Fruit fly (Drosophila melanogaster) whole organism, embryonic: ENCODE results near the gene CG11905.
A peak's percentile ranks its signal among the peaks of the same experiment; 100 is the strongest.

Experiments used
- Ada2b ChIP-seq: fragments of 200-800 bp; sonication (Bioruptor generic); IDR thresholded peaks from 2 replicates; pipeline ENCODE4 v1.3.6; 2022; ENCODE audit warnings: missing biosample characterization, missing genetic modification characterization
- Blimp-1 ChIP-seq: fragments of 200-800 bp; sonication (Bioruptor generic); optimal IDR thresholded peaks from 3 replicates; lab custom pipeline; 2018; ENCODE audit warnings: missing biosample characterization, missing genetic modification characterization, mild to moderate bottlenecking, moderate library complexity, missing genetic modification reagents
- CG1024 ChIP-seq: fragments of 200-800 bp; sonication (Bioruptor generic); IDR thresholded peaks from 2 replicates; pipeline ENCODE4 v1.3.6; 2022; ENCODE audit warnings: missing biosample characterization, missing genetic modification characterization
- CG10462 ChIP-seq: fragments of 200-800 bp; sonication (Bioruptor generic); optimal IDR thresholded peaks from 2 replicates; lab custom pipeline; 2016; ENCODE audit warnings: missing biosample characterization, missing genetic modification characterization
- CG11085 ChIP-seq: fragments of 200-800 bp; sonication (Bioruptor generic); IDR thresholded peaks from 2 replicates; pipeline ENCODE4 v1.3.6; 2022; ENCODE audit warnings: missing biosample characterization, missing genetic modification characterization
- CG11504 ChIP-seq: fragments of 200-800 bp; sonication (Bioruptor generic); optimal IDR thresholded peaks from 3 replicates; lab custom pipeline; 2019; ENCODE audit warnings: missing biosample characterization, mild to moderate bottlenecking, missing genetic modification characterization, moderate library complexity
- CG11560 ChIP-seq: fragments of 200-800 bp; sonication (Bioruptor generic); IDR thresholded peaks from 3 replicates; pipeline ENCODE4 v1.3.6; 2022; ENCODE audit warnings: missing biosample characterization, missing genetic modification characterization
- CG1233 ChIP-seq: fragments of 200-800 bp; sonication (Bioruptor generic); optimal IDR thresholded peaks from 4 replicates; lab custom pipeline; 2018; ENCODE audit warnings: missing biosample characterization, mild to moderate bottlenecking, missing genetic modification characterization
- CG16863 ChIP-seq: fragments of 200-800 bp; sonication (Bioruptor generic); optimal IDR thresholded peaks from 3 replicates; lab custom pipeline; 2016; ENCODE audit warnings: missing biosample characterization, missing genetic modification characterization
- CG17359 ChIP-seq: fragments of 200-800 bp; sonication (Bioruptor generic); optimal IDR thresholded peaks from 3 replicates; lab custom pipeline; 2018; ENCODE audit warnings: missing biosample characterization, mild to moderate bottlenecking, missing genetic modification characterization, moderate library complexity
- CG17361 ChIP-seq: fragments of 200-800 bp; sonication (Bioruptor generic); IDR thresholded peaks from 3 replicates; pipeline ENCODE4 v1.3.6; 2022; ENCODE audit warnings: missing biosample characterization, missing genetic modification characterization
- CG17829 ChIP-seq: fragments of 200-800 bp; optimal IDR thresholded peaks from 2 replicates; lab custom pipeline; 2019; ENCODE audit warnings: missing biosample characterization, mild to moderate bottlenecking, missing genetic modification characterization, moderate library complexity
- CG18262 ChIP-seq: fragments of 200-800 bp; optimal IDR thresholded peaks from 3 replicates; lab custom pipeline; 2019; ENCODE audit warnings: missing biosample characterization, mild to moderate bottlenecking, missing genetic modification characterization, moderate library complexity
- CG2116 ChIP-seq: fragments of 200-800 bp; sonication (Bioruptor generic); optimal IDR thresholded peaks from 3 replicates; lab custom pipeline; 2018; ENCODE audit warnings: missing biosample characterization, mild to moderate bottlenecking, missing genetic modification characterization
- CG30431 ChIP-seq: fragments of 200-800 bp; sonication (Bioruptor generic); optimal IDR thresholded peaks from 2 replicates; lab custom pipeline; 2017; ENCODE audit warnings: missing biosample characterization, missing genetic modification characterization
- CG31388 ChIP-seq: fragments of 200-800 bp; sonication (Bioruptor generic); optimal IDR thresholded peaks from 2 replicates; lab custom pipeline; 2016; ENCODE audit warnings: missing biosample characterization, missing genetic modification characterization
- CG32767 ChIP-seq: fragments of 200-800 bp; sonication (Bioruptor generic); IDR thresholded peaks from 2 replicates; pipeline ENCODE4 v1.3.6; 2022; ENCODE audit warnings: missing biosample characterization, missing genetic modification characterization
- CG7839 ChIP-seq: fragments of 200-800 bp; sonication (Bioruptor generic); optimal IDR thresholded peaks from 3 replicates; lab custom pipeline; 2018; ENCODE audit warnings: missing biosample characterization, mild to moderate bottlenecking, missing genetic modification characterization, moderate library complexity
- CG9215 ChIP-seq: fragments of 200-800 bp; sonication (Bioruptor generic); IDR thresholded peaks from 2 replicates; pipeline ENCODE4 v1.3.6; 2022; ENCODE audit warnings: missing biosample characterization, missing genetic modification characterization
- Chrac-16 ChIP-seq: fragments of 200-800 bp; sonication (Bioruptor generic); optimal IDR thresholded peaks from 3 replicates; lab custom pipeline; 2016; ENCODE audit warnings: missing biosample characterization, missing genetic modification characterization
- Dad ChIP-seq: fragments of 200-800 bp; sonication (Bioruptor generic); optimal IDR thresholded peaks from 3 replicates; lab custom pipeline; 2016; ENCODE audit warnings: missing biosample characterization, missing genetic modification characterization
- E2f1 ChIP-seq: fragments of 200-800 bp; sonication (Bioruptor generic); IDR thresholded peaks from 2 replicates; pipeline ENCODE4 v1.3.6; 2022; ENCODE audit warnings: missing biosample characterization, missing genetic modification characterization
- HHEX ChIP-seq: fragments of 200-800 bp; sonication (Bioruptor generic); optimal IDR thresholded peaks from 3 replicates; lab custom pipeline; 2017; ENCODE audit warnings: missing biosample characterization, mild to moderate bottlenecking, missing genetic modification characterization, missing genetic modification reagents
- Med ChIP-seq: fragments of 200-800 bp; sonication (Bioruptor generic); peaks from one replicate; lab custom pipeline; 2016; ENCODE audit warnings: missing biosample characterization, missing genetic modification characterization, mild to moderate bottlenecking, inconsistent platforms, moderate library complexity
- Mes4 ChIP-seq: fragments of 200-800 bp; sonication (Bioruptor generic); optimal IDR thresholded peaks from 2 replicates; lab custom pipeline; 2016; ENCODE audit warnings: missing biosample characterization, missing genetic modification characterization
- Myb ChIP-seq: fragments of 200-800 bp; sonication (Bioruptor generic); optimal IDR thresholded peaks from 2 replicates; lab custom pipeline; 2016; ENCODE audit warnings: missing biosample characterization, missing genetic modification characterization
- Trl ChIP-seq, 3 experiments: fragments of >200 bp in 2 of 3; fragments of 200-800 bp in 1 of 3; sonication (Bioruptor generic) in 1 of 3; optimal IDR thresholded peaks; 2 replicates in 1 of 3; 3 replicates in 2 of 3; lab custom pipeline; 2016 to 2017; ENCODE audit warnings: missing biosample characterization in 1 of 3, missing genetic modification characterization in 1 of 3
- bigmax ChIP-seq: fragments of 200-800 bp; sonication (Bioruptor generic); optimal IDR thresholded peaks from 2 replicates; lab custom pipeline; 2018; ENCODE audit warnings: missing biosample characterization, mild to moderate bottlenecking, missing genetic modification characterization
- ci ChIP-seq: fragments of 200-800 bp; sonication (Bioruptor generic); IDR thresholded peaks from 3 replicates; pipeline ENCODE4 v1.3.6; 2022; ENCODE audit warnings: missing biosample characterization, missing genetic modification characterization
- dmrt99B ChIP-seq: fragments of 200-800 bp; sonication (Bioruptor generic); optimal IDR thresholded peaks from 2 replicates; lab custom pipeline; 2018; ENCODE audit warnings: missing biosample characterization, mild to moderate bottlenecking, missing genetic modification characterization, moderate library complexity
- dysf ChIP-seq: fragments of 200-800 bp; sonication (Bioruptor generic); IDR thresholded peaks from 3 replicates; pipeline ENCODE4 v1.3.6; 2022; ENCODE audit warnings: missing biosample characterization, missing genetic modification characterization
- gem ChIP-seq: fragments of 200-800 bp; sonication (Bioruptor generic); optimal IDR thresholded peaks from 2 replicates; lab custom pipeline; 2019; ENCODE audit warnings: missing biosample characterization, mild to moderate bottlenecking, missing genetic modification characterization, moderate library complexity
- grn ChIP-seq: fragments of 200-800 bp; sonication (Bioruptor generic); optimal IDR thresholded peaks from 3 replicates; lab custom pipeline; 2017; ENCODE audit warnings: missing biosample characterization, missing genetic modification characterization
- hb ChIP-seq: fragments of 200-800 bp; sonication (Bioruptor generic); IDR thresholded peaks from 3 replicates; pipeline ENCODE4 v1.3.6; 2022; ENCODE audit warnings: missing biosample characterization, missing genetic modification characterization; ENCODE audit not compliant: partially characterized antibody
- hkb ChIP-seq, 2 experiments: fragments of 200-800 bp in 1 of 2; fragments of >200 bp in 1 of 2; sonication (Bioruptor generic) in 1 of 2; IDR thresholded peaks in 1 of 2; optimal IDR thresholded peaks in 1 of 2; 2 replicates each; pipeline versions ENCODE4 v1.3.6 to Lab custom; 2017 to 2022; ENCODE audit warnings: missing biosample characterization in 1 of 2, missing genetic modification characterization in 1 of 2
- ind ChIP-seq: fragments of 200-800 bp; sonication (Bioruptor generic); optimal IDR thresholded peaks from 3 replicates; lab custom pipeline; 2016; ENCODE audit warnings: missing biosample characterization, missing genetic modification characterization
- lab ChIP-seq: fragments of 200-800 bp; sonication (Bioruptor generic); optimal IDR thresholded peaks from 3 replicates; lab custom pipeline; 2017; ENCODE audit warnings: missing biosample characterization, missing genetic modification characterization, mild to moderate bottlenecking, moderate library complexity, missing genetic modification reagents
- lmd ChIP-seq: fragments of 200-800 bp; sonication (Bioruptor generic); IDR thresholded peaks from 2 replicates; pipeline ENCODE4 v1.3.6; 2022; ENCODE audit warnings: missing biosample characterization, missing genetic modification characterization
- nmo ChIP-seq: fragments of 200-800 bp; sonication (Bioruptor generic); optimal IDR thresholded peaks from 2 replicates; lab custom pipeline; 2018; ENCODE audit warnings: missing biosample characterization, mild to moderate bottlenecking, missing genetic modification characterization, moderate library complexity
- peb ChIP-seq: fragments of 200-800 bp; sonication (Bioruptor generic); IDR thresholded peaks from 2 replicates; pipeline ENCODE4 v1.3.6; 2022; ENCODE audit warnings: missing biosample characterization, missing genetic modification characterization
- prd ChIP-seq, 3 experiments: fragments of >200 bp in 2 of 3; fragments of 200-800 bp in 1 of 3; sonication (Bioruptor generic) in 1 of 3; optimal IDR thresholded peaks in 2 of 3; IDR thresholded peaks in 1 of 3; 2 replicates in 2 of 3; 3 replicates in 1 of 3; pipeline versions ENCODE4 v1.3.6 to Lab custom; 2017 to 2022; ENCODE audit warnings: missing biosample characterization in 1 of 3, missing genetic modification characterization in 1 of 3
- unpg ChIP-seq: fragments of 200-800 bp; sonication (Bioruptor generic); optimal IDR thresholded peaks from 3 replicates; lab custom pipeline; 2018; ENCODE audit warnings: missing biosample characterization, mild to moderate bottlenecking, missing genetic modification characterization, moderate library complexity

Gene CG11905

DNA sequence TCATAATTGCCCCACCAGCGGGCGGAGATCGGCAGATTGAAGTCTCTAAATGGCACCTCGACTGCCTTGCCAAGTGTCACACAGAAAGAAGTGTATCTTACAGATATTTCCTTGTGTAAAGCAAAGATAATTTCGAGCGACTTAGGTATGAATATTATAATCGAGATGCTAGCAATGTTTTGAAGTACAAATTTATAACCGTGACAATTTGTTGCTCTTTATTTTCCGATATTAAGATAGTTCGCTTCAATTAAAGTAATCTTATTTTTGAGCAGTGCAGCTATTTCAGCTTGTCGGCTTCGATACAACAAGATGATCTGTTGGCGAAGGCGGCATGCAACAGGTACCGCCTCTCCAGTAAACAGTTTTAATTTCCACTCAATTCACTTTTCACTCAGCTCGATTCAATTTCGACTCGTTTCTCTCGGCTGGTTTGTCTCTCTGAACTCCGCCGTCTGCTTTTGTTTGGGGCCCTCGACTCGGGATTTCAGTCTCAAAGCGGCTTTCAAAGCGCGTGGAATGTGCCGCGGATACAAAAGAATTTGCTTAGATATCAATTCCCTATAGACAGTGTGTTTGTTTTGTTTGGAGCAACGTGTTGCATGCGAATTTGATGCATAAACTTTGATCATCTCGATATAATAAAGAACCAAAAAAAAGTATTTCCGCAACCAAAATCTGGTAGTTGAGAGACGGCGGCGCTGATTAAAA, 19.4 kb downstream of the CG11905 start (continued):
- TF ChIP-seq unpg, result peak; percentile 10
- no peak for TF ChIP-seq bigmax (GFP tag; lab: Kevin White, UChicago)
- TF ChIP-seq dysf, result 0 out of 3 replicates have a peak, but pooled peaks have one; percentile 26
- no peak for TF ChIP-seq CG11560 (tag; lab: Robert Waterston, UW)
- peak; percentile 26 for TF ChIP-seq Trl (optimal IDR thresholded peaks at IDR 0.05; lab: Kevin White, UChicago)
- TF ChIP-seq Trl (GFP tag; optimal IDR thresholded peaks at IDR 0.05; lab: Kevin White, UChicago), result no peak
- no peak for TF ChIP-seq HHEX (GFP tag; lab: Kevin White, UChicago)
- peak; percentile 20 for TF ChIP-seq CG17829
- peak; percentile 68 for TF ChIP-seq CG11504 (tag; lab: Kevin White, UChicago)
- no peak for TF ChIP-seq E2f1 (GFP tag; lab: Robert Waterston, UW)
- peak; percentile 27 for TF ChIP-seq CG7839 (tag; lab: Kevin White, UChicago)
- TF ChIP-seq gem (tag; lab: Kevin White, UChicago), result peak; percentile 34
- TF ChIP-seq CG17361 (GFP tag; lab: Robert Waterston, UW), result 0 out of 3 replicates have a peak, but pooled peaks have one; percentile 32
- peak; percentile 54 for TF ChIP-seq CG17359 (tag; lab: Kevin White, UChicago)
- TF ChIP-seq prd (optimal IDR thresholded peaks at IDR 0.05; lab: Kevin White, UChicago), result no peak
- TF ChIP-seq prd (GFP tag; IDR thresholded peaks at IDR 0.05; lab: Robert Waterston, UW), result 0 out of 3 replicates have a peak, but pooled peaks have one; percentile 6
- TF ChIP-seq CG2116 (GFP tag; lab: Kevin White, UChicago), result no peak
- TF ChIP-seq CG32767 (GFP tag; lab: Robert Waterston, UW), result 0 out of 2 replicates have a peak, but pooled peaks have one; percentile 11
- peak; percentile 2 for TF ChIP-seq ind (GFP tag; lab: Kevin White, UChicago)
- no peak for TF ChIP-seq Mes4 (GFP tag; lab: Kevin White, UChicago)
- TF ChIP-seq dmrt99B (tag; lab: Kevin White, UChicago), result peak; percentile 65
- no peak; the same call in 1 of the 3 replicates for TF ChIP-seq ci (GFP tag; lab: Robert Waterston, UW)
- TF ChIP-seq CG31388 (GFP tag; lab: Kevin White, UChicago), result no peak
- TF ChIP-seq grn, result no peak
- TF ChIP-seq Chrac-16 (GFP tag; lab: Kevin White, UChicago), result no peak
- no peak for TF ChIP-seq CG1024 (GFP tag; lab: Robert Waterston, UW)
- TF ChIP-seq CG11085 (GFP tag; lab: Robert Waterston, UW), result no peak
- no peak for TF ChIP-seq hkb (optimal IDR thresholded peaks at IDR 0.05; lab: Kevin White, UChicago)
- peak; percentile 54 for TF ChIP-seq hkb (GFP tag; IDR thresholded peaks at IDR 0.05; lab: Robert Waterston, UW)
- TF ChIP-seq Med, result peak; percentile 65
- no peak for TF ChIP-seq CG30431 (GFP tag; lab: Kevin White, UChicago)
- peak; percentile 46 for TF ChIP-seq CG18262
- no peak for TF ChIP-seq CG9215 (GFP tag; lab: Robert Waterston, UW)
- TF ChIP-seq peb, result no peak
- TF ChIP-seq lab (GFP tag; lab: Kevin White, UChicago), result peak; percentile 13
- peak; percentile 10 for TF ChIP-seq nmo (GFP tag; lab: Kevin White, UChicago)
- TF ChIP-seq hb, result no peak
- peak; percentile 8 for TF ChIP-seq CG16863 (GFP tag; lab: Kevin White, UChicago)
- no peak for TF ChIP-seq CG1233 (GFP tag; lab: Kevin White, UChicago)
- TF ChIP-seq CG10462, result no peak
- TF ChIP-seq lmd (GFP tag; lab: Robert Waterston, UW), result 0 out of 2 replicates have a peak, but pooled peaks have one; percentile 28
- peak; percentile 14 for TF ChIP-seq Blimp-1 (GFP tag; lab: Kevin White, UChicago)
- no peak for TF ChIP-seq Dad (GFP tag; lab: Kevin White, UChicago)
- TF ChIP-seq Myb (GFP tag; lab: Kevin White, UChicago), result no peak
- TF ChIP-seq Ada2b (GFP tag; lab: Robert Waterston, UW), result peak; percentile 42; the same call in 1 of the 2 replicates
